Fruit fly (Drosophila melanogaster) whole organism, prepupa: Measurements from ENCODE around the gene CG6118.

Experiments
- CG10631 ChIP-seq: fragments of 200-800 bp; sonication (Bioruptor generic); optimal IDR thresholded peaks from 2 replicates; lab custom pipeline; 2016; ENCODE audit warnings: missing biosample characterization, missing genetic modification characterization
- CG10669 ChIP-seq: fragments of 200-800 bp; sonication (Bioruptor generic); optimal IDR thresholded peaks from 3 replicates; lab custom pipeline; 2018; ENCODE audit warnings: missing biosample characterization, mild to moderate bottlenecking, missing genetic modification characterization, moderate library complexity
- CG11294 ChIP-seq: fragments of 200-800 bp; sonication (Bioruptor generic); IDR thresholded peaks from 2 replicates; pipeline ENCODE4 v1.3.6; 2022; ENCODE audit warnings: missing biosample characterization, missing genetic modification characterization
- CG11902 ChIP-seq: fragments of 200-800 bp; sonication (Bioruptor generic); optimal IDR thresholded peaks from 3 replicates; lab custom pipeline; 2016; ENCODE audit warnings: missing biosample characterization, missing genetic modification characterization
- CG3032 ChIP-seq: fragments of 200-800 bp; optimal IDR thresholded peaks from 2 replicates; lab custom pipeline; 2019; ENCODE audit warnings: missing biosample characterization, mild to moderate bottlenecking, missing genetic modification characterization, moderate library complexity
- CG31627 ChIP-seq: fragments of 200-800 bp; sonication (Bioruptor generic); optimal IDR thresholded peaks from 3 replicates; lab custom pipeline; 2016; ENCODE audit warnings: missing biosample characterization, missing genetic modification characterization
- CG34406 ChIP-seq: fragments of 200-800 bp; sonication (Bioruptor generic); optimal IDR thresholded peaks from 3 replicates; lab custom pipeline; 2016; ENCODE audit warnings: missing biosample characterization, missing genetic modification characterization
- CG3919 ChIP-seq: fragments of 200-800 bp; sonication (Bioruptor generic); optimal IDR thresholded peaks from 3 replicates; lab custom pipeline; 2016; ENCODE audit warnings: missing biosample characterization, missing genetic modification characterization
- CG4318 ChIP-seq: fragments of 200-800 bp; sonication (Bioruptor generic); optimal IDR thresholded peaks from 3 replicates; lab custom pipeline; 2017; ENCODE audit warnings: missing biosample characterization, mild to moderate bottlenecking, missing genetic modification characterization
- CG6163 ChIP-seq: fragments of 200-800 bp; sonication (Bioruptor generic); IDR thresholded peaks from 3 replicates; pipeline ENCODE4 v1.3.6; 2022; ENCODE audit warnings: missing biosample characterization, missing genetic modification characterization
- CG6276 ChIP-seq: fragments of 200-800 bp; sonication (Bioruptor generic); optimal IDR thresholded peaks from 2 replicates; lab custom pipeline; 2017; ENCODE audit warnings: missing biosample characterization, mild to moderate bottlenecking, missing genetic modification characterization
- CG6792 ChIP-seq: fragments of 200-800 bp; sonication (Bioruptor generic); optimal IDR thresholded peaks from 3 replicates; lab custom pipeline; 2016; ENCODE audit warnings: missing biosample characterization, missing genetic modification characterization
- CG6808 ChIP-seq: fragments of 200-800 bp; sonication (Bioruptor generic); optimal IDR thresholded peaks from 3 replicates; lab custom pipeline; 2017; ENCODE audit warnings: missing biosample characterization, missing genetic modification characterization, mild to moderate bottlenecking, moderate library complexity, missing genetic modification reagents
- CG6854 ChIP-seq: fragments of 200-800 bp; sonication (Bioruptor generic); optimal IDR thresholded peaks from 2 replicates; lab custom pipeline; 2017; ENCODE audit warnings: missing biosample characterization, mild to moderate bottlenecking, missing genetic modification characterization
- CG8319 ChIP-seq: fragments of 200-800 bp; sonication (Bioruptor generic); optimal IDR thresholded peaks from 3 replicates; lab custom pipeline; 2016; ENCODE audit warnings: missing biosample characterization, missing genetic modification characterization
- CG8632 ChIP-seq: fragments of 200-800 bp; sonication (Bioruptor generic); optimal IDR thresholded peaks from 3 replicates; lab custom pipeline; 2016; ENCODE audit warnings: missing biosample characterization, missing genetic modification characterization
- CG9139 ChIP-seq: fragments of 200-800 bp; sonication (Bioruptor generic); optimal IDR thresholded peaks from 3 replicates; lab custom pipeline; 2017; ENCODE audit warnings: missing biosample characterization, mild to moderate bottlenecking, missing genetic modification characterization
- Eip75B ChIP-seq: fragments of 200-800 bp; sonication (Bioruptor generic); optimal IDR thresholded peaks from 3 replicates; lab custom pipeline; 2016; ENCODE audit warnings: missing biosample characterization, missing genetic modification characterization
- Eip78C ChIP-seq: fragments of 200-800 bp; sonication (Bioruptor generic); peaks from one replicate; lab custom pipeline; 2016; ENCODE audit warnings: missing biosample characterization, missing genetic modification characterization
- Ets21C ChIP-seq: fragments of 200-800 bp; sonication (Bioruptor generic); optimal IDR thresholded peaks from 3 replicates; lab custom pipeline; 2016; ENCODE audit warnings: missing biosample characterization, missing genetic modification characterization
- Ets96B ChIP-seq: fragments of 200-800 bp; optimal IDR thresholded peaks from 2 replicates; lab custom pipeline; 2019; ENCODE audit warnings: missing biosample characterization, mild to moderate bottlenecking, missing genetic modification characterization, moderate library complexity
- Gug ChIP-seq: fragments of 200-800 bp; sonication (Bioruptor generic); IDR thresholded peaks from 2 replicates; pipeline ENCODE4 v1.3.6; 2022; ENCODE audit warnings: missing biosample characterization, missing genetic modification characterization
- Hr4 ChIP-seq: fragments of 200-800 bp; sonication (Bioruptor generic); optimal IDR thresholded peaks from 3 replicates; lab custom pipeline; 2016; ENCODE audit warnings: missing biosample characterization, missing genetic modification characterization
- Lpt ChIP-seq: fragments of 200-800 bp; sonication (Bioruptor generic); optimal IDR thresholded peaks from 3 replicates; lab custom pipeline; 2016; ENCODE audit warnings: missing biosample characterization, missing genetic modification characterization
- Met ChIP-seq: fragments of 200-800 bp; sonication (Bioruptor generic); optimal IDR thresholded peaks from 3 replicates; lab custom pipeline; 2016; ENCODE audit warnings: missing biosample characterization, missing genetic modification characterization
- OdsH ChIP-seq: fragments of 200-800 bp; sonication (Bioruptor generic); optimal IDR thresholded peaks from 3 replicates; lab custom pipeline; 2016; ENCODE audit warnings: missing biosample characterization, missing genetic modification characterization
- Sox14 ChIP-seq: fragments of 200-800 bp; sonication (Bioruptor generic); optimal IDR thresholded peaks from 3 replicates; lab custom pipeline; 2016; ENCODE audit warnings: missing biosample characterization, missing genetic modification characterization
- Sox15 ChIP-seq: fragments of 200-800 bp; sonication (Bioruptor generic); optimal IDR thresholded peaks from 3 replicates; lab custom pipeline; 2016; ENCODE audit warnings: missing biosample characterization, missing genetic modification characterization
- cyc ChIP-seq: fragments of 200-800 bp; sonication (Bioruptor generic); optimal IDR thresholded peaks from 3 replicates; lab custom pipeline; 2016; ENCODE audit warnings: missing biosample characterization, missing genetic modification characterization
- dac ChIP-seq: fragments of 200-800 bp; sonication (Bioruptor generic); optimal IDR thresholded peaks from 2 replicates; lab custom pipeline; 2017; ENCODE audit warnings: missing biosample characterization, mild to moderate bottlenecking, missing genetic modification characterization
- dsx ChIP-seq: fragments of 200-800 bp; optimal IDR thresholded peaks from 3 replicates; lab custom pipeline; 2019; ENCODE audit warnings: missing biosample characterization, mild to moderate bottlenecking, missing genetic modification characterization, moderate library complexity; ENCODE audit not compliant: poor library complexity, severe bottlenecking
- eg ChIP-seq: fragments of 200-800 bp; sonication (Bioruptor generic); IDR thresholded peaks from 3 replicates; pipeline ENCODE4 v1.3.6; 2022; ENCODE audit warnings: missing biosample characterization, missing genetic modification characterization
- fd59A ChIP-seq: fragments of 200-800 bp; sonication (Bioruptor generic); optimal IDR thresholded peaks from 2 replicates; lab custom pipeline; 2017; ENCODE audit warnings: missing biosample characterization, mild to moderate bottlenecking, missing genetic modification characterization, missing genetic modification reagents
- fd85E ChIP-seq: fragments of 200-800 bp; sonication (Bioruptor generic); optimal IDR thresholded peaks from 3 replicates; lab custom pipeline; 2016; ENCODE audit warnings: missing biosample characterization, missing genetic modification characterization
- fkh ChIP-seq: fragments of 200-800 bp; sonication (Bioruptor generic); optimal IDR thresholded peaks from 3 replicates; lab custom pipeline; 2017; ENCODE audit warnings: missing biosample characterization, mild to moderate bottlenecking, missing genetic modification characterization, moderate library complexity
- lz ChIP-seq: fragments of 200-800 bp; sonication (Bioruptor generic); optimal IDR thresholded peaks from 3 replicates; lab custom pipeline; 2016; ENCODE audit warnings: missing biosample characterization, missing genetic modification characterization
- ss ChIP-seq, 2 experiments: fragments of 200-800 bp; sonication (Bioruptor generic); optimal IDR thresholded peaks; 2 replicates in 1 of 2; 3 replicates in 1 of 2; lab custom pipeline; 2017 to 2018; ENCODE audit warnings: mild to moderate bottlenecking in 2 of 2, missing biosample characterization in 2 of 2, missing genetic modification characterization in 2 of 2, moderate library complexity in 1 of 2
- svp ChIP-seq: fragments of 200-800 bp; sonication (Bioruptor generic); peaks from one replicate; lab custom pipeline; 2016; ENCODE audit warnings: missing biosample characterization, missing genetic modification characterization
- vri ChIP-seq: fragments of 200-800 bp; sonication (Bioruptor generic); optimal IDR thresholded peaks from 3 replicates; lab custom pipeline; 2016; ENCODE audit warnings: missing biosample characterization, mild to moderate bottlenecking, missing genetic modification characterization

CG6118 gene

dm6 chr3R:15471742-15472141, 37.2 kb upstream of the CG6118 start:
- TF ChIP-seq CG4318 = no peak
- no peak for TF ChIP-seq Sox15 (GFP tag; lab: Kevin White, UChicago)
- TF ChIP-seq Sox14 (GFP tag; lab: Kevin White, UChicago) = no peak
- TF ChIP-seq Eip78C (GFP tag; lab: Kevin White, UChicago) = no peak
- no peak for TF ChIP-seq OdsH
- no peak for TF ChIP-seq CG6808 (GFP tag; lab: Kevin White, UChicago)
- no peak for TF ChIP-seq CG6276 (GFP tag; lab: Kevin White, UChicago)
- TF ChIP-seq CG10631 (GFP tag; lab: Kevin White, UChicago) = no peak
- no peak for TF ChIP-seq eg (GFP tag; lab: Robert Waterston, UW)
- no peak for TF ChIP-seq CG10669 (GFP tag; lab: Kevin White, UChicago)
- no peak for TF ChIP-seq CG11294
- no peak for TF ChIP-seq svp (GFP tag; lab: Kevin White, UChicago)
- no peak for TF ChIP-seq CG31627
- no peak for TF ChIP-seq CG6163 (GFP tag; lab: Robert Waterston, UW)
- no peak for TF ChIP-seq vri
- no peak for TF ChIP-seq CG3032
- no peak for TF ChIP-seq Hr4
- TF ChIP-seq cyc (GFP tag; lab: Kevin White, UChicago) = no peak
- no peak for TF ChIP-seq Ets96B (tag; lab: Kevin White, UChicago)
- no peak for TF ChIP-seq dsx (GFP tag; lab: Kevin White, UChicago)

- TF ChIP-seq fkh (GFP tag; lab: Kevin White, UChicago) (peak; percentile 3), Met (GFP tag; lab: Kevin White, UChicago) (no peak), Eip78C (GFP tag; lab: Kevin White, UChicago) (peak; percentile 13), CG6276 (GFP tag; lab: Kevin White, UChicago) (no peak)
Measured at dm6 chr3R:15467991-15468764, 33.6 kb upstream of the CG6118 start.

DNA sequence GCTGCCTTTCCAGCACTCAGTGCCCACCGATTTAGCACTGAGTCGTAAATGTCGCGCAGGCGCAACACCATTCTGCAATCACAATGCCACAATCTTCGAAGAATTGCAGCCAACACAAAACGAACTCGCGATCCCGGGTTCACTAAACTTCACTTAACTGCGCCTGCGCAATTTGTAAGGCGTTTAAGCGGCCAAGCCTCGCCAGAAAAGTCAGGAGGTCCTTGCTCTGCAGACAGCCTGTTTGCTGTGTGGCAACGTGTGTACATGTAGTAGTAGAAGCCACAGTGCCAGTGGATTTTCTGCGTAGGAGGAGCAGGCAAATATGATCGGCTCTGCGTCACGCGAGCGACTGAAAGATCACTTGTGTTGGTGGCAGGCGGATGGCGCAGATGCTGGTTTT, 28.6 kb upstream of the CG6118 start:
- 0 out of 3 replicates have a peak, but pooled peaks have one; percentile 11 for TF ChIP-seq eg (GFP tag; lab: Robert Waterston, UW)
- TF ChIP-seq Eip75B (GFP tag; lab: Kevin White, UChicago) = no peak
- no peak for TF ChIP-seq vri
- TF ChIP-seq svp (GFP tag; lab: Kevin White, UChicago) = peak; percentile 75
- TF ChIP-seq CG3919 (GFP tag; lab: Kevin White, UChicago) = no peak
- TF ChIP-seq CG6854 (GFP tag; lab: Kevin White, UChicago) = peak; percentile 42

dm6 chr3R:15458186-15458715, 23.7 kb upstream of the CG6118 start:
- no peak for TF ChIP-seq CG3032
- peak; percentile 5 for TF ChIP-seq Eip78C (GFP tag; lab: Kevin White, UChicago)
- TF ChIP-seq svp (GFP tag; lab: Kevin White, UChicago) = peak; percentile 100
- TF ChIP-seq, all 60 proteins: peak for 2

dm6 chr3R:15457386-15458011, 23.0 kb upstream of the CG6118 start:
- TF ChIP-seq fd85E (GFP tag; lab: Kevin White, UChicago) (no peak), CG6163 (GFP tag; lab: Robert Waterston, UW) (no peak), Lpt (GFP tag; lab: Kevin White, UChicago) (no peak), Eip75B (GFP tag; lab: Kevin White, UChicago) (peak; percentile 47), CG4318 (no peak), CG11294 (no peak), CG6854 (GFP tag; lab: Kevin White, UChicago) (no peak), fd59A (GFP tag; lab: Kevin White, UChicago) (no peak), lz (peak; percentile 56), CG11902 (GFP tag; lab: Kevin White, UChicago) (peak; percentile 18), Gug (GFP tag; lab: Robert Waterston, UW) (no peak), Eip78C (GFP tag; lab: Kevin White, UChicago) (peak; percentile 90), CG8319 (GFP tag; lab: Kevin White, UChicago) (peak; percentile 3), dac (no peak), CG6792 (peak; percentile 46), ss (GFP tag; optimal IDR thresholded peaks at IDR 0.05; lab: Kevin White, UChicago) (peak; percentile 20 to 26), CG8632 (GFP tag; lab: Kevin White, UChicago) (peak; percentile 17), Ets21C (GFP tag; lab: Kevin White, UChicago) (peak; percentile 7), OdsH (peak; percentile 32), CG6808 (GFP tag; lab: Kevin White, UChicago) (peak; percentile 16), CG9139 (GFP tag; lab: Kevin White, UChicago) (no peak), CG3032 (peak; percentile 47), eg (GFP tag; lab: Robert Waterston, UW) (no peak), CG34406 (GFP tag; lab: Kevin White, UChicago) (peak; percentile 45), dsx (GFP tag; lab: Kevin White, UChicago) (peak; percentile 41)
